Fruit fly (Drosophila melanogaster): Measurements from ENCODE around the gene CG43098.

The CG43098 gene

dm6 chr3L:3620932-3621331 lies 37.9 kb upstream of the CG43098 start, which contains the start of gene CG14974:
TSS of gene CG14974 (minus strand) at chr3L:3621032.
- TF ChIP-seq Clk (GFP tag; optimal IDR thresholded peaks at IDR 0.05) (no peak), cic (GFP tag; optimal IDR thresholded peaks at IDR 0.05) (no peak), CG7045 (GFP tag; optimal IDR thresholded peaks at IDR 0.05) (no peak), bab1 (GFP tag; optimal IDR thresholded peaks at IDR 0.05) (no peak), CG1620 (GFP tag; optimal IDR thresholded peaks at IDR 0.05) (no peak), toe (GFP tag; optimal IDR thresholded peaks at IDR 0.05) (no peak), cnc (optimal IDR thresholded peaks at IDR 0.05) (no peak), Mnt (GFP tag; optimal IDR thresholded peaks at IDR 0.05) (no peak), ovo (GFP tag; optimal IDR thresholded peaks at IDR 0.05) (no peak), Crg-1 (GFP tag; optimal IDR thresholded peaks at IDR 0.05) (no peak), CG12768 (GFP tag; optimal IDR thresholded peaks at IDR 0.05) (no peak), CG14711 (tag; optimal IDR thresholded peaks at IDR 0.05) (no peak), CG33017 (tag; optimal IDR thresholded peaks at IDR 0.05) (no peak), pad (GFP tag; optimal IDR thresholded peaks at IDR 0.05) (no peak), CG11617 (GFP tag; optimal IDR thresholded peaks at IDR 0.05) (no peak), Hr96 (GFP tag; optimal IDR thresholded peaks at IDR 0.05) (no peak), tj (GFP tag; optimal IDR thresholded peaks at IDR 0.05) (no peak), CG7101 (tag; optimal IDR thresholded peaks at IDR 0.05) (no peak), kay (GFP tag; ENCODE audit: borderline replicate concordance) (no peak)

DNA sequence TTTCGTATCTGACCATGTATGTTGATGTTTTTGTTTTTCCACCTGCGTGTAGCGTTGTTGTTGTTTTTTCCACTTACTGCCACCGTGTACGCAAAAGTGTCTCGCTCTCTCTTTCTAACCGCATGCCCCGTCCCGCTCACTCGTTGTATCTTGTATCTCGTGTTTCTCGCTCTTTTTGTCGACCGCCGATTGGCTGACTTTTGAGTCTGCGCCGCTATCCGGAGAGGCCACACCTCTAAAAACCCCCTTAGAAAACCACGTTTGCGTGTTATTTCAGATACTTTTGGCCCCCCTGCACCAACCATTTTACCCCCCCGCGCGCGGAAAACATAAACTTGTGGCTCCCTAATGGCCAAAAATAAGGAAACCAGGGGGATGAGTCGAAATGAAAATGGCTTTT lies 34.0 kb upstream of the CG43098 start:
- TF ChIP-seq CG7101 (tag; optimal IDR thresholded peaks at IDR 0.05) (no peak), Mnt (GFP tag; optimal IDR thresholded peaks at IDR 0.05) (no peak), CG5204 (GFP tag; optimal IDR thresholded peaks at IDR 0.05) (no peak), Hr96 (GFP tag; optimal IDR thresholded peaks at IDR 0.05) (no peak), CG1620 (GFP tag; optimal IDR thresholded peaks at IDR 0.05) (no peak), ovo (GFP tag; optimal IDR thresholded peaks at IDR 0.05) (no peak), toe (GFP tag; optimal IDR thresholded peaks at IDR 0.05) (no peak), cic (GFP tag; optimal IDR thresholded peaks at IDR 0.05) (no peak)

dm6 chr3L:3626069-3626468 lies 32.8 kb upstream of the CG43098 start, which contains the start of gene dar1:
TSS of gene dar1 (plus strand) at chr3L:3626352.
- TF ChIP-seq cnc (optimal IDR thresholded peaks at IDR 0.05) (no peak), CG7045 (GFP tag; optimal IDR thresholded peaks at IDR 0.05) (no peak), CG12768 (GFP tag; optimal IDR thresholded peaks at IDR 0.05) (no peak), CG1620 (GFP tag; optimal IDR thresholded peaks at IDR 0.05) (no peak), CG5204 (GFP tag; optimal IDR thresholded peaks at IDR 0.05) (no peak), pad (GFP tag; optimal IDR thresholded peaks at IDR 0.05) (no peak), Clk (GFP tag; optimal IDR thresholded peaks at IDR 0.05) (no peak), bab1 (GFP tag; optimal IDR thresholded peaks at IDR 0.05) (no peak), Hr96 (GFP tag; optimal IDR thresholded peaks at IDR 0.05) (no peak), CG11617 (GFP tag; optimal IDR thresholded peaks at IDR 0.05) (no peak), Crg-1 (GFP tag; optimal IDR thresholded peaks at IDR 0.05) (no peak), kay (GFP tag; ENCODE audit: borderline replicate concordance) (no peak), tj (GFP tag; optimal IDR thresholded peaks at IDR 0.05) (no peak), Mnt (GFP tag; optimal IDR thresholded peaks at IDR 0.05) (no peak), CG7101 (tag; optimal IDR thresholded peaks at IDR 0.05) (no peak), cic (GFP tag; optimal IDR thresholded peaks at IDR 0.05) (no peak), ovo (GFP tag; optimal IDR thresholded peaks at IDR 0.05) (no peak), CG33017 (tag; optimal IDR thresholded peaks at IDR 0.05) (no peak)

- no peak for TF ChIP-seq cic (GFP tag; optimal IDR thresholded peaks at IDR 0.05)
- TF ChIP-seq CG12768 (GFP tag; optimal IDR thresholded peaks at IDR 0.05), result peak; percentile 8
- no peak for TF ChIP-seq Clk (GFP tag; optimal IDR thresholded peaks at IDR 0.05)
- TF ChIP-seq pad (GFP tag; optimal IDR thresholded peaks at IDR 0.05), result no peak
- peak; percentile 22 for TF ChIP-seq CG7101 (tag; optimal IDR thresholded peaks at IDR 0.05)
- TF ChIP-seq CG33017 (tag; optimal IDR thresholded peaks at IDR 0.05), result peak; percentile 42
- TF ChIP-seq bab1 (GFP tag; optimal IDR thresholded peaks at IDR 0.05), result no peak
- TF ChIP-seq Crg-1 (GFP tag; optimal IDR thresholded peaks at IDR 0.05), result no peak
- no peak for TF ChIP-seq CG14711 (tag; optimal IDR thresholded peaks at IDR 0.05)
- TF ChIP-seq kay (GFP tag; ENCODE audit: borderline replicate concordance), result no peak
- no peak for TF ChIP-seq CG5204 (GFP tag; optimal IDR thresholded peaks at IDR 0.05)
- TF ChIP-seq cnc (optimal IDR thresholded peaks at IDR 0.05), result no peak
- TF ChIP-seq toe (GFP tag; optimal IDR thresholded peaks at IDR 0.05), result no peak
- TF ChIP-seq Mnt (GFP tag; optimal IDR thresholded peaks at IDR 0.05), result no peak
- TF ChIP-seq CG11617 (GFP tag; optimal IDR thresholded peaks at IDR 0.05), result peak; percentile 20
- TF ChIP-seq CG1620 (GFP tag; optimal IDR thresholded peaks at IDR 0.05), result no peak
- peak; percentile 35 for TF ChIP-seq tj (GFP tag; optimal IDR thresholded peaks at IDR 0.05)
- no peak for TF ChIP-seq ovo (GFP tag; optimal IDR thresholded peaks at IDR 0.05)
- TF ChIP-seq CG7045 (GFP tag; optimal IDR thresholded peaks at IDR 0.05), result peak; percentile 35
- no peak for TF ChIP-seq Hr96 (GFP tag; optimal IDR thresholded peaks at IDR 0.05)
Measured at dm6 chr3L:3632500-3633183, 26.2 kb upstream of the CG43098 start.

dm6 chr3L:3634107-3634737 lies 24.6 kb upstream of the CG43098 start:
- no peak for TF ChIP-seq bab1 (GFP tag; optimal IDR thresholded peaks at IDR 0.05)
- no peak for TF ChIP-seq tj (GFP tag; optimal IDR thresholded peaks at IDR 0.05)
- TF ChIP-seq CG5204 (GFP tag; optimal IDR thresholded peaks at IDR 0.05), result no peak
- TF ChIP-seq CG33017 (tag; optimal IDR thresholded peaks at IDR 0.05), result no peak
- no peak for TF ChIP-seq Mnt (GFP tag; optimal IDR thresholded peaks at IDR 0.05)
- no peak for TF ChIP-seq ovo (GFP tag; optimal IDR thresholded peaks at IDR 0.05)
- TF ChIP-seq CG7101 (tag; optimal IDR thresholded peaks at IDR 0.05), result no peak
- TF ChIP-seq CG14711 (tag; optimal IDR thresholded peaks at IDR 0.05), result no peak
- no peak for TF ChIP-seq pad (GFP tag; optimal IDR thresholded peaks at IDR 0.05)
- TF ChIP-seq toe (GFP tag; optimal IDR thresholded peaks at IDR 0.05), result no peak
- no peak for TF ChIP-seq Clk (GFP tag; optimal IDR thresholded peaks at IDR 0.05)
- no peak for TF ChIP-seq kay (GFP tag; ENCODE audit: borderline replicate concordance)
- TF ChIP-seq CG1620 (GFP tag; optimal IDR thresholded peaks at IDR 0.05), result no peak
- no peak for TF ChIP-seq Hr96 (GFP tag; optimal IDR thresholded peaks at IDR 0.05)
- no peak for TF ChIP-seq Crg-1 (GFP tag; optimal IDR thresholded peaks at IDR 0.05)
- no peak for TF ChIP-seq CG7045 (GFP tag; optimal IDR thresholded peaks at IDR 0.05)
- TF ChIP-seq cnc (optimal IDR thresholded peaks at IDR 0.05), result no peak
- no peak for TF ChIP-seq CG11617 (GFP tag; optimal IDR thresholded peaks at IDR 0.05)
- no peak for TF ChIP-seq cic (GFP tag; optimal IDR thresholded peaks at IDR 0.05)
- TF ChIP-seq CG12768 (GFP tag; optimal IDR thresholded peaks at IDR 0.05), result no peak

Measured in whole organism, adult.